Fruit fly (Drosophila melanogaster): ENCODE results near the gene Hesr.
A peak's percentile ranks its signal among the peaks of the same experiment; 100 is the strongest.

The Hesr gene

DNA sequence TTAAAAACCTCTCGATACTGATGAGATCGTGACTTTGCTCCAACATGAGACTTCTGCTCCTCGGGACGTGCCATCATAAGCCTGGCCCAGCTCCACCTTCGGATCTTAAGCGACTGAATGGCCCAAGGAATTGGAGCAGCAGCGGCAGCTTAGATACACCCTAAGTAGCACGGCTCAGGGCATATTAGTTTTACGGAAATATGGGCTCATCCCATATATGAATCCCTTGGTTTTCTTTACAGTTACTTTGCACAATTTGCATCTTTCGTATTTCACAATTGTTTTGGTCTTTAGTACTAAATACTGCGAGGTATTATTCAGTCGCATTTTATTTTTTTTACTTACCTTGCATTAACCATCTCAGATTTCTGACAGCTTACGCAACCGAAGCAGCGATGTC lies at the start of gene Hesr:
Gene Hesr (minus strand): TSS at position 101 of the 400 bp plus-strand sequence.
- TF ChIP-seq CG7101 (tag; optimal IDR thresholded peaks at IDR 0.05) = no peak
- no peak for TF ChIP-seq CG7045 (GFP tag; optimal IDR thresholded peaks at IDR 0.05)
- TF ChIP-seq CG11617 (GFP tag; optimal IDR thresholded peaks at IDR 0.05) = no peak
- no peak for TF ChIP-seq Hr96 (GFP tag; optimal IDR thresholded peaks at IDR 0.05)
- no peak for TF ChIP-seq cnc (optimal IDR thresholded peaks at IDR 0.05)
- TF ChIP-seq CG12768 (GFP tag; optimal IDR thresholded peaks at IDR 0.05) = no peak
- TF ChIP-seq cic (GFP tag; optimal IDR thresholded peaks at IDR 0.05) = no peak
- no peak for TF ChIP-seq CG33017 (tag; optimal IDR thresholded peaks at IDR 0.05)
- no peak for TF ChIP-seq tj (GFP tag; optimal IDR thresholded peaks at IDR 0.05)
- TF ChIP-seq pad (GFP tag; optimal IDR thresholded peaks at IDR 0.05) = no peak
- TF ChIP-seq kay (GFP tag; ENCODE audit: borderline replicate concordance) = no peak
- no peak for TF ChIP-seq CG1620 (GFP tag; optimal IDR thresholded peaks at IDR 0.05)
- TF ChIP-seq CG5204 (GFP tag; optimal IDR thresholded peaks at IDR 0.05) = no peak
- TF ChIP-seq toe (GFP tag; optimal IDR thresholded peaks at IDR 0.05) = no peak
- TF ChIP-seq Crg-1 (GFP tag; optimal IDR thresholded peaks at IDR 0.05) = no peak
- TF ChIP-seq bab1 (GFP tag; optimal IDR thresholded peaks at IDR 0.05) = no peak

DNA sequence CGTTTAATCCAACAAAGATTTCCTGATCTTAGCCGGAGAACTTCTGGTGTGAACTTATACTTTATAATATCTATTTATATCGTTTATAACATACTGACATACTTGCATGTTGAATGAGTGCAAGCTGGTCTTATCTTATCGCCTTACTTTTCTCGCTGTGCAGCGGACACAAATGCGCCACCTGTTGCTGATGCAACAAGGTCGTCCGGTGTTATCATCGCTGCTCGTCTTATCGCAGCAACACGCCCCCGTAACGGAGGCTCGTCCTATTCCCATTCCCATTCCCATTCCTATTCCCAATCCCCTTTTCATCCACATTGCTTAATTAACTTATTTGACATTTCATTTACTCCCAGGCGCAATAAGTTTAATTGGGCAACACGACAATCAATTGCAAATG lies 49.5 kb upstream of the Hesr start:
- TF ChIP-seq kay (GFP tag; ENCODE audit: borderline replicate concordance) = no peak
- TF ChIP-seq CG11617 (GFP tag; optimal IDR thresholded peaks at IDR 0.05) = no peak
- no peak for TF ChIP-seq CG14711 (tag; optimal IDR thresholded peaks at IDR 0.05)
- TF ChIP-seq CG7101 (tag; optimal IDR thresholded peaks at IDR 0.05) = no peak
- TF ChIP-seq CG33017 (tag; optimal IDR thresholded peaks at IDR 0.05) = no peak
- no peak for TF ChIP-seq pad (GFP tag; optimal IDR thresholded peaks at IDR 0.05)
- no peak for TF ChIP-seq Crg-1 (GFP tag; optimal IDR thresholded peaks at IDR 0.05)
- no peak for TF ChIP-seq CG5204 (GFP tag; optimal IDR thresholded peaks at IDR 0.05)

DNA sequence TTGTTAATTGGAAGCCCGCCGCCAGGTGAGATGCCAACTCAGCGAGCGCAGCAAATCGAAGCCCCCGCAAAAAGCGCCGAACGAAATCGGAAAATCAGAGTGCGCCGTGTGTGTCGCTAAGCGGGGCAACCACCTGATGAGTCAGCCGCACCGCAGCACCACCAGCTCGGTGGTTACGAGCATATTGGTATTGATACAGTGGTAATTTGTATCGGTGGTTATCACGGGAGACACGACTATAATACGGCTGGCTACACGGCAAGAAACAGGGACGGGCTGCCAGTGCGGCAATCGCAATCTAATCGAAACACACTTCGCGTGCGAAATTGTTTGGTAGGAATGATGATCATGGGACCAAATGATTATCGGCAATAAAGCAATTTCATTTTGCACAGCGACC lies 48.8 kb upstream of the Hesr start:
- TF ChIP-seq kay (GFP tag; ENCODE audit: borderline replicate concordance) (no peak), cic (GFP tag; optimal IDR thresholded peaks at IDR 0.05) (no peak), CG11617 (GFP tag; optimal IDR thresholded peaks at IDR 0.05) (no peak), cnc (optimal IDR thresholded peaks at IDR 0.05) (no peak)

DNA sequence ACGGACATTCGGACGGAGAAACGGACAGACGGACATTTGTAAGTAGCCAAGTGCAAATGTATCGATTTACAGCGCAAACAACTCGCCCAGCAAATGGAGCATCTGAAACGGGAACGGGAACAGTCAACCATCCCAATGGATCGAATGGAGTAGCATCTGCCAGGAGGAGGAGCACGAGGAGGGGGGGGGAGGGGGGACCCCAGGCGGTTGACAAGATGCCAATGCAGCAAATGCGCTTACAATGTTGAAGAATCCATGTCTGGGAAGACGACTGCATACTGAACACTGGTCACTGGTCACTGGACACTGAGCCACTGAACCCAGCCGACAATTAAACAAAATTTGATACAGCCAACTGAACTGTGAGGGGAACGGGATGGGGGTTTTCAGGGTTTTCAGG lies 47.0 kb upstream of the Hesr start:
- TF ChIP-seq Clk (GFP tag; optimal IDR thresholded peaks at IDR 0.05) (no peak), tj (GFP tag; optimal IDR thresholded peaks at IDR 0.05) (peak; percentile 17), kay (GFP tag; ENCODE audit: borderline replicate concordance) (no peak)

DNA sequence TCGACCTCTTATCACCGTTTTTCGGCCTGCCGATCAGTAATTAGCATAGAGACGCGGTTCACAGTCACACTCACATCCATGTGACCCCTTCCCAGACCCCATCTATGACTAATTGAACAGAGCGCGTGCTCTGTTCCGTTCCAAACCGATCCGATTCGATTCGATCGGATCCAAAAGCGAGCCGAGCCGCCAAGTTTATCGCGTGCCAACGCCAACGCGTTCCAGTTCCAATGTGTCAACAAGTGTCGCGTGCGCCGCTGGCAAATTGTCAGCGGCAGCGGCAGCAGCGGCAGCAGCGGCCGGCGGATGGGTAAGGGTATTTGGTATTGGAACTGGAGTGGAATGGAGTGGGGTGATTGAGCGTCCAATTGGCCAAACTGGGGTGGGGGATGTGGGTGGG lies 43.3 kb upstream of the Hesr start:
- no peak for TF ChIP-seq Clk (GFP tag; optimal IDR thresholded peaks at IDR 0.05)
- no peak for TF ChIP-seq Crg-1 (GFP tag; optimal IDR thresholded peaks at IDR 0.05)
- no peak for TF ChIP-seq CG1620 (GFP tag; optimal IDR thresholded peaks at IDR 0.05)
- TF ChIP-seq Hr96 (GFP tag; optimal IDR thresholded peaks at IDR 0.05) = no peak
- no peak for TF ChIP-seq CG7045 (GFP tag; optimal IDR thresholded peaks at IDR 0.05)
- no peak for TF ChIP-seq bab1 (GFP tag; optimal IDR thresholded peaks at IDR 0.05)
- no peak for TF ChIP-seq CG14711 (tag; optimal IDR thresholded peaks at IDR 0.05)
- TF ChIP-seq Mnt (GFP tag; optimal IDR thresholded peaks at IDR 0.05) = no peak
- TF ChIP-seq CG7101 (tag; optimal IDR thresholded peaks at IDR 0.05) = no peak
- TF ChIP-seq CG12768 (GFP tag; optimal IDR thresholded peaks at IDR 0.05) = no peak

DNA sequence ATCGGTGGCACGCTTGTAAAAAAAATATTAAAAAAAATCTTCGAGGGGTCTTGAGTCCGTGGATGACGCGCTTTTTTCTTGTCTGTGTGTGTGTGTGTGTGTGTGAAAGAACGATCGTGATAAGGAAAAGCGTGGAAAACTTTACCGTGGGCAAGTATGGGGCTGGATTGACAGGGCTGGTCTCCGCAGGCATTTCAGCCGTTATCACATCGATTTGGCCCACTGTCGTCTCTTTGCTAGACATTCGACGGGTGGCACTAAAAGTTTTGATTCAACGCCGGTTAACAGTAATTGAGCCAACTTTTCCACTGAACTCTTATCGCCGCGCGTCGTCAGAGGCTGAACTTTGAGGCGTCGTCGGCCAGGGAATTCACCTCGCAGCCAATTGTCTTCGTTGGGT lies 41.9 kb upstream of the Hesr start:
- no peak for TF ChIP-seq CG12768 (GFP tag; optimal IDR thresholded peaks at IDR 0.05)

DNA sequence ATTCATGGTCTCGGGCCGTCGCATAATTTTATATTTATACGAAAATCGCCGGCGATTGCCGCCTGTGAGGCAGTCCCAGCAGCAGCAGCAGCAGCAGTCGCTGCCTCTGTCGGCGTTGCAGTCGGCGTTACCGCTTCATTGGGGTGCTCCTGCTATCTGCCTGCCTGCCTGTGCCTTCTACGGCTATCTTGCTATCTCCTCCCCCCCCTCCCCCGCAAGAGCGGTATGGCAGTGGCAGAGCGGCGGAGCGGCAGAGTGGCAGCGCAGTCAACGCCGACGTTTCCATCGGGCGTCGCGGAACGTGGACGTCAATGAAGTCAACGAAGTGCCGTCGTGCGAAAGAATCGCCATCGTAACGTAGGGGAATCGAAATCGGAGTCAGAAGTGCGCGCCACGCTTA lies 40.2 kb upstream of the Hesr start:
- no peak for TF ChIP-seq toe (GFP tag; optimal IDR thresholded peaks at IDR 0.05)
- no peak for TF ChIP-seq CG11617 (GFP tag; optimal IDR thresholded peaks at IDR 0.05)
- no peak for TF ChIP-seq CG1620 (GFP tag; optimal IDR thresholded peaks at IDR 0.05)
- no peak for TF ChIP-seq CG5204 (GFP tag; optimal IDR thresholded peaks at IDR 0.05)
- TF ChIP-seq ovo (GFP tag; optimal IDR thresholded peaks at IDR 0.05) = no peak
- no peak for TF ChIP-seq cnc (optimal IDR thresholded peaks at IDR 0.05)
- TF ChIP-seq Clk (GFP tag; optimal IDR thresholded peaks at IDR 0.05) = no peak
- TF ChIP-seq CG7045 (GFP tag; optimal IDR thresholded peaks at IDR 0.05) = no peak
- no peak for TF ChIP-seq tj (GFP tag; optimal IDR thresholded peaks at IDR 0.05)
- no peak for TF ChIP-seq kay (GFP tag; ENCODE audit: borderline replicate concordance)

DNA sequence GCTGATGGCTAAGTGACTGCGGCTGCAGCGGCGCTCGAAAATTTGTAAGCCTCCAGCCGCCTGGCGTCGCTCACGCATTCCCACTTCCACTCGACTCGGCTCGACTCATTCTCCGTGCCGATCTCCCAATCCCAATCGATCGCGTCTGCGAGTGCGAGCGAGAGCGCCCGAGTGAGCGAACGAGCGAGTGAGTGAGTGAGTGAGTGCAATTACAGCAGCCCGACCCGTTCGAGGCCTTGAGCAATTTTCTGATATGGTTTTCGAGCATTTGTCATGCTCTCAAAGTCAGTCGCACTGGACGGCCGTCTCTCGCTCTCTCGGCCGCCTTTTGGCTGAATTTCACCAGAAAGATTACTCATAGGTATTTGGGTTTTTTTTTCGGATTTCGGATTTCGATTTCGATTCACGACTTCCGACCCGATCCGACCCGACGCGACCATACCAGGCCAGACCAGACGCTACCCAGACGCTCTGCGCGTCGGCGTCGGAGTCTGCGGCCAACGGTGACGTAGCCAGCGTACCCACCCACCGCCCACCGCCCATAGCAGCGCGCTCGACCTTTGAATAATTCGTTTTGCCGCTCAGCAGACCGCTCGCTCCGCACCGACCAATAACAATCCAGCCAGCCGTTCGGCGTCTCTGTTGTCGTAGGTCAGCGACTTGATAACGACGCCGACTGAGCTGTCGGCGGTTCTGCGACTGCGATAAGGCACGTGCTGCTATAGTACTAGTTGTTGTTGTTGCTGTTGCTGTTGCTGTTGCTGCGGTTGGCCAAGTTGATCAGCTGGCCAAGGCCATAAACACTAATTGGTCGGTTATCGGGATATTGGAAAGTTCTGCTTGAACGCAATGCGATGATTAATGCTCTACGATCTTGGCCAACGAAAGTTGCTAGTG lies 38.7 kb upstream of the Hesr start:
- TF ChIP-seq tj (GFP tag; optimal IDR thresholded peaks at IDR 0.05) (no peak), CG12768 (GFP tag; optimal IDR thresholded peaks at IDR 0.05) (no peak), ovo (GFP tag; optimal IDR thresholded peaks at IDR 0.05) (no peak), CG33017 (tag; optimal IDR thresholded peaks at IDR 0.05) (no peak), CG11617 (GFP tag; optimal IDR thresholded peaks at IDR 0.05) (no peak)
